Worm (Caenorhabditis elegans): ENCODE measurements around the gene Y44A6D.6.

- TF ChIP-seq ztf-1 (GFP tag; conservative IDR thresholded peaks at IDR 0.05) (no peak), lin-39 (tag; optimal IDR thresholded peaks at IDR 0.05) (no peak), nhr-11 (tag; optimal IDR thresholded peaks at IDR 0.05) (no peak), lin-11 (tag; optimal IDR thresholded peaks at IDR 0.05) (no peak), mab-5 (tag; optimal IDR thresholded peaks at IDR 0.05) (no peak), alr-1 (tag; optimal IDR thresholded peaks at IDR 0.05) (no peak)
These were observed 14.7 kb upstream of the Y44A6D.6 start, which contains the start of gene Y44A6D.3 for ce11 chrV:20792371-20792890.
